Fruit fly (Drosophila melanogaster) whole organism, prepupa: ENCODE measurements around the gene CG34357.
A peak's percentile ranks its signal among the peaks of the same experiment; 100 is the strongest.

Experiments used
- Blimp-1 ChIP-seq: fragments of 200-800 bp; sonication (Bioruptor generic); optimal IDR thresholded peaks from 3 replicates; lab custom pipeline; 2017; ENCODE audit warnings: missing biosample characterization, missing genetic modification characterization, mild to moderate bottlenecking, moderate library complexity, missing genetic modification reagents
- Eip75B ChIP-seq: fragments of 200-800 bp; sonication (Bioruptor generic); optimal IDR thresholded peaks from 3 replicates; lab custom pipeline; 2016; ENCODE audit warnings: missing biosample characterization, missing genetic modification characterization
- Hr38 ChIP-seq: sonication (Bioruptor generic); optimal IDR thresholded peaks from 2 replicates; lab custom pipeline; 2016; ENCODE audit warnings: missing biosample characterization, missing genetic modification characterization
- Hr4 ChIP-seq: fragments of 200-800 bp; sonication (Bioruptor generic); optimal IDR thresholded peaks from 3 replicates; lab custom pipeline; 2016; ENCODE audit warnings: missing biosample characterization, missing genetic modification characterization
- Lpt ChIP-seq: fragments of 200-800 bp; sonication (Bioruptor generic); optimal IDR thresholded peaks from 3 replicates; lab custom pipeline; 2016; ENCODE audit warnings: missing biosample characterization, missing genetic modification characterization
- OdsH ChIP-seq: fragments of 200-800 bp; sonication (Bioruptor generic); optimal IDR thresholded peaks from 3 replicates; lab custom pipeline; 2016; ENCODE audit warnings: missing biosample characterization, missing genetic modification characterization
- Sox14 ChIP-seq: fragments of 200-800 bp; sonication (Bioruptor generic); optimal IDR thresholded peaks from 3 replicates; lab custom pipeline; 2016; ENCODE audit warnings: missing biosample characterization, missing genetic modification characterization
- Sox15 ChIP-seq: fragments of 200-800 bp; sonication (Bioruptor generic); optimal IDR thresholded peaks from 3 replicates; lab custom pipeline; 2016; ENCODE audit warnings: missing biosample characterization, missing genetic modification characterization
- eg ChIP-seq: fragments of 200-800 bp; sonication (Bioruptor generic); IDR thresholded peaks from 3 replicates; pipeline ENCODE4 v1.3.6; 2022; ENCODE audit warnings: missing biosample characterization, missing genetic modification characterization
- esn ChIP-seq: fragments of 200-800 bp; sonication (Bioruptor generic); optimal IDR thresholded peaks from 2 replicates; lab custom pipeline; 2016; ENCODE audit warnings: missing biosample characterization, mild to moderate bottlenecking, missing genetic modification characterization, moderate library complexity
- fkh ChIP-seq: fragments of 200-800 bp; sonication (Bioruptor generic); optimal IDR thresholded peaks from 3 replicates; lab custom pipeline; 2017; ENCODE audit warnings: missing biosample characterization, mild to moderate bottlenecking, missing genetic modification characterization, moderate library complexity
- pdm3 ChIP-seq: fragments of 200-800 bp; sonication (Bioruptor generic); optimal IDR thresholded peaks from 3 replicates; lab custom pipeline; 2016; ENCODE audit warnings: missing biosample characterization, missing genetic modification characterization
- ss ChIP-seq, 2 experiments: fragments of 200-800 bp; sonication (Bioruptor generic); optimal IDR thresholded peaks; 2 replicates in 1 of 2; 3 replicates in 1 of 2; lab custom pipeline; 2017 to 2018; ENCODE audit warnings: mild to moderate bottlenecking in 2 of 2, missing biosample characterization in 2 of 2, missing genetic modification characterization in 2 of 2, moderate library complexity in 1 of 2
- svp ChIP-seq: fragments of 200-800 bp; sonication (Bioruptor generic); peaks from one replicate; lab custom pipeline; 2016; ENCODE audit warnings: missing biosample characterization, missing genetic modification characterization

DNA sequence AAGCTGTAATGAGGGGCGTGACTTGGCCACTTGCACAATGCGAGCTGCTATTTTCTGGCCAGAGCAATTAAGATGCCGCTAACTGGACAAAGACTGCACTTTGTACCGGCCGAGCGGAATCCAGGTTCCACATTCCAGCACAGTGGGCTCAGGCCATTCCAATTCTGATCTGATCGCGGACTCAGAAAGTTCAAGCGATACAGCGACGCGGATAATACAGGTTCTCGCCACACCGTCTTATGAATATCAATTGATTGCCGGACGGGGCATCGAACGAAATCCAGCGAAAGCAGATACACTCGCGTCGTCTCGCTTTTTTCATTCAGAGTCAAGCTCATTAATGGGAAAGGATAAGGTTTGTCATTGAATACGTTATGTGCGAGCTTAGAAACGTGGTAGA, 88.9 kb downstream of the CG34357 start:
- TF ChIP-seq Blimp-1 (GFP tag; lab: Kevin White, UChicago) = peak; percentile 48
- no peak for TF ChIP-seq fkh (GFP tag; lab: Kevin White, UChicago)
- TF ChIP-seq Eip75B (GFP tag; lab: Kevin White, UChicago) = no peak
- no peak for TF ChIP-seq pdm3 (GFP tag; lab: Kevin White, UChicago)
- peak; percentile 86 for TF ChIP-seq svp
- 0 out of 3 replicates have a peak, but pooled peaks have one; percentile 26 for TF ChIP-seq eg (GFP tag; lab: Robert Waterston, UW)
- TF ChIP-seq Sox15 (GFP tag; lab: Kevin White, UChicago) = no peak
- no peak for TF ChIP-seq Lpt (GFP tag; lab: Kevin White, UChicago)
- TF ChIP-seq OdsH = no peak
- peak; percentile 37 to 57 for TF ChIP-seq ss (GFP tag; optimal IDR thresholded peaks at IDR 0.05; lab: Kevin White, UChicago)
- TF ChIP-seq Hr4 (GFP tag; lab: Kevin White, UChicago) = no peak
- TF ChIP-seq Hr38 (GFP tag; lab: Kevin White, UChicago) = no peak
- peak; percentile 17 for TF ChIP-seq Sox14 (GFP tag; lab: Kevin White, UChicago)
- TF ChIP-seq esn = no peak
